Worm (Caenorhabditis elegans) whole organism, L1 larva: ENCODE measurements around the gene islo-1.

Experiments used
- C16A3.4 ChIP-seq: fragments of 150-350 bp; optimal IDR thresholded peaks from 2 replicates; lab custom pipeline; 2014; ENCODE audit warnings: missing biosample characterization, missing genetic modification characterization
- aha-1 ChIP-seq: fragments of 150-350 bp; optimal IDR thresholded peaks from 2 replicates; lab custom pipeline; 2014; ENCODE audit warnings: missing biosample characterization, missing genetic modification characterization
- alr-1 ChIP-seq: fragments of 200-800 bp; sonication (Bioruptor generic); optimal IDR thresholded peaks from 2 replicates; lab custom pipeline; 2018; ENCODE audit warnings: borderline replicate concordance, mild to moderate bottlenecking, missing genetic modification characterization, missing compliant biosample characterization
- ceh-82 ChIP-seq, 3 experiments: fragments of 150-350 bp in 1 of 3; sonication (generic microtip) in 2 of 3; optimal IDR thresholded peaks; 2 replicates each; lab custom pipeline; 2014 to 2017; ENCODE audit warnings: missing biosample characterization in 3 of 3, missing genetic modification characterization in 3 of 3
- dpl-1 ChIP-seq, 3 experiments: fragments of 150-350 bp in 2 of 3; sonication (generic microtip) in 1 of 3; optimal IDR thresholded peaks; 2 replicates each; lab custom pipeline; 2014 to 2017; ENCODE audit warnings: missing biosample characterization in 3 of 3, missing genetic modification characterization in 3 of 3, missing genetic modification reagents in 3 of 3
- elt-2 ChIP-seq: sonication (generic microtip); optimal IDR thresholded peaks from 2 replicates; lab custom pipeline; 2016; ENCODE audit warnings: missing genetic modification characterization, mild to moderate bottlenecking, inconsistent platforms, missing compliant biosample characterization, missing genetic modification reagents
- lin-39 ChIP-seq: fragments of 150-350 bp; optimal IDR thresholded peaks from 2 replicates; lab custom pipeline; 2014; ENCODE audit warnings: missing biosample characterization, missing genetic modification reagents, missing genetic modification characterization
- mdl-1 ChIP-seq, 2 experiments: fragments of 150-350 bp; optimal IDR thresholded peaks; 2 replicates each; lab custom pipeline; 2014 to 2017; ENCODE audit warnings: missing biosample characterization in 2 of 2, missing genetic modification characterization in 2 of 2, inconsistent platforms in 1 of 2
- nhr-77 ChIP-seq: fragments of 150-350 bp; optimal IDR thresholded peaks from 2 replicates; lab custom pipeline; 2014; ENCODE audit warnings: missing biosample characterization, missing genetic modification characterization
- pqm-1 ChIP-seq: sonication (generic microtip); optimal IDR thresholded peaks from 3 replicates; lab custom pipeline; 2017; ENCODE audit warnings: missing biosample characterization, missing genetic modification characterization

DNA sequence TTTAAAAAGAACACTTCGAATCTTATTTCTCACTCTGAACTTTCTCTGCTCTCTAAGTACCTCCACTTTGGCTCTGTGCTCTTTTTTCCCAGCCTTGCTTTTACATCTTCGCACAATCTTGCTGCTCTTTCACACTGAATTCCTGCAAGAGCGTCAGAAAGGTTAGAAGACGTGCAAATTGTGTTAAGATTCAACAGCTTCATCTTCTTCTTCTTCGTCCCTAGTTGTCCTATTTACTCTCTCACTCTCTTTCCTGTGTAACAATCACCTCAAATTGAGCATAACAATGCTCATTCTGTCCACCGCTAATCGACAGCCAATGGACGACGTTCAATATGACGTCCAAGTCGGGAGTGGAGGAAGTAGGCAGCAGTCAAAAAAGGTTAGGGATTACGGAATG is 45.2 kb downstream of the islo-1 start:
- TF ChIP-seq lin-39 (tag; lab: Kevin White, UChicago) (no peak), pqm-1 (tag; lab: Kevin White, UChicago) (no peak), ceh-82 (tag; optimal IDR thresholded peaks at IDR 0.05; lab: Kevin White, UChicago) (no peak), C16A3.4 (tag; lab: Kevin White, UChicago) (no peak), aha-1 (tag; lab: Kevin White, UChicago) (no peak), alr-1 (tag; lab: Kevin White, UChicago) (no peak), dpl-1 (GFP tag; optimal IDR thresholded peaks at IDR 0.05; lab: Kevin White, UChicago) (no peak), mdl-1 (tag; optimal IDR thresholded peaks at IDR 0.05; lab: Kevin White, UChicago) (no peak), elt-2 (tag; lab: Kevin White, UChicago) (no peak), nhr-77 (tag; lab: Kevin White, UChicago) (no peak)
